Worm (Caenorhabditis elegans) whole organism, young adult: Measurements from ENCODE around the gene Y111B2A.1.

Experiments used
- K11D2.4 ChIP-seq: fragments of 200-800 bp; sonication (Bioruptor generic); IDR thresholded peaks from 2 replicates; pipeline ENCODE4 v1.3.6; 2022; ENCODE audit warnings: missing genetic modification reagents, missing genetic modification characterization, missing compliant biosample characterization
- attf-6 ChIP-seq: fragments of 200-800 bp; sonication (Bioruptor generic); IDR thresholded peaks from 2 replicates; pipeline ENCODE4 v1.3.6; 2022; ENCODE audit warnings: missing genetic modification reagents, missing genetic modification characterization, missing compliant biosample characterization
- dox-1 ChIP-seq: fragments of 200-800 bp; sonication (Bioruptor generic); IDR thresholded peaks from 2 replicates; pipeline ENCODE4 v1.3.6; 2022; ENCODE audit warnings: missing genetic modification reagents, missing genetic modification characterization, missing compliant biosample characterization
- efl-1 ChIP-seq: fragments of 150-350 bp; optimal IDR thresholded peaks from 2 replicates; lab custom pipeline; 2014; ENCODE audit warnings: missing biosample characterization, missing genetic modification reagents, missing genetic modification characterization
- ekl-4 ChIP-seq: fragments of 200-800 bp; sonication (Bioruptor generic); IDR thresholded peaks from 2 replicates; pipeline ENCODE4 v1.3.6; 2022; ENCODE audit warnings: missing genetic modification reagents, missing genetic modification characterization, missing compliant biosample characterization
- him-1 ChIP-seq: sonication (generic microtip); optimal IDR thresholded peaks from 2 replicates; lab custom pipeline; 2016; ENCODE audit warnings: missing genotype, missing genetic modification reagents, missing genetic modification characterization, missing compliant biosample characterization
- nhr-179 ChIP-seq: sonication (generic microtip); optimal IDR thresholded peaks from 2 replicates; lab custom pipeline; 2016; ENCODE audit warnings: mild to moderate bottlenecking, missing genetic modification characterization, missing compliant biosample characterization
- pha-4 ChIP-seq: fragments of 150-350 bp; sonication (generic microtip); optimal IDR thresholded peaks from 2 replicates; lab custom pipeline; 2014; ENCODE audit warnings: missing biosample characterization, missing genetic modification reagents, missing genetic modification characterization
- rec-8 ChIP-seq, 2 experiments: sonication (generic microtip); optimal IDR thresholded peaks; 2 replicates each; lab custom pipeline; 2016; ENCODE audit warnings: mild to moderate bottlenecking in 2 of 2, missing genetic modification characterization in 2 of 2, missing genetic modification reagents in 2 of 2, missing genotype in 2 of 2, missing biosample characterization in 1 of 2, missing compliant biosample characterization in 1 of 2, moderate library complexity in 1 of 2
- unc-62 ChIP-seq: fragments of 150-350 bp; optimal IDR thresholded peaks from 2 replicates; lab custom pipeline; 2014; ENCODE audit warnings: missing biosample characterization, missing genetic modification reagents, missing genetic modification characterization

DNA sequence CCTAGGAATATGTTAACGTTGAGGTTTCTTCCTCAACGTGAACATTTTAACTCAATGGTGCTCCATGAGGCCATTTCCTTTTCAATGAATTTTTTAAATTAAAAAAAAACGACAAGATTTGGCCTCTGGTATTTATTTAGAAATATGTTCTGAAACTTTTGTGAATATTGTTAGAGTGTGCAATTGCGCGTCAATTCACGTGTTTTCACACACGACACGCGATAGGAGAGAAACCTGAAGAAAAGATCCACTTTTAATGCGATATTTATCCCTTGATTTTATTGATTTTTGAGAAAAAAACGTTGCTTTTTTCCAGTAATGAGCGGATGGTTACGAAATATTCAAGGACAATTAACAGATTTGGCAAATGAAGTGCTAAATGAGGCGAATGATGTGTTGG lies 3.8 kb upstream of the Y111B2A.1 start, which contains the start of gene sql-1:
- TF ChIP-seq him-1 (tag; lab: Kevin White, UChicago), result no peak
- TF ChIP-seq unc-62 (GFP tag; lab: Kevin White, UChicago), result no peak
- no peak for TF ChIP-seq pha-4 (tag; lab: Kevin White, UChicago)
- TF ChIP-seq dox-1 (GFP tag; lab: Robert Waterston, UW), result no peak
- TF ChIP-seq attf-6 (GFP tag; lab: Robert Waterston, UW), result no peak
- TF ChIP-seq ekl-4 (GFP tag; lab: Robert Waterston, UW), result no peak; the same call in 1 of the 2 replicates
- TF ChIP-seq rec-8 (tag; optimal IDR thresholded peaks at IDR 0.05; lab: Kevin White, UChicago), result peak; percentile 11 to 63
- TF ChIP-seq nhr-179 (tag; lab: Kevin White, UChicago), result no peak
- TF ChIP-seq K11D2.4 (GFP tag; lab: Robert Waterston, UW), result no peak
- no peak for TF ChIP-seq efl-1 (GFP tag; lab: Kevin White, UChicago)
